Fruit fly (Drosophila melanogaster) whole organism, embryonic: ENCODE results near the gene CG10660.

ENCODE experiments used
- Atf3 ChIP-seq: fragments of 200-800 bp; sonication (Bioruptor generic); optimal IDR thresholded peaks from 3 replicates; lab custom pipeline; 2016; ENCODE audit warnings: missing biosample characterization, missing genetic modification characterization
- CG12942 ChIP-seq: fragments of 200-800 bp; sonication (Bioruptor generic); optimal IDR thresholded peaks from 3 replicates; lab custom pipeline; 2016; ENCODE audit warnings: missing biosample characterization, missing genetic modification characterization
- CG14050 ChIP-seq: fragments of 200-800 bp; sonication (Bioruptor generic); IDR thresholded peaks from 3 replicates; pipeline ENCODE4 v1.3.6; 2022; ENCODE audit warnings: missing biosample characterization, missing genetic modification characterization
- CG15011 ChIP-seq: fragments of 200-800 bp; sonication (Bioruptor generic); optimal IDR thresholded peaks from 3 replicates; lab custom pipeline; 2018; ENCODE audit warnings: missing biosample characterization, mild to moderate bottlenecking, missing genetic modification characterization
- CG15269 ChIP-seq: fragments of 200-800 bp; sonication (Bioruptor generic); optimal IDR thresholded peaks from 2 replicates; lab custom pipeline; 2018; ENCODE audit warnings: missing biosample characterization, mild to moderate bottlenecking, missing genetic modification characterization, moderate library complexity
- CG1529 ChIP-seq: fragments of 200-800 bp; sonication (Bioruptor generic); optimal IDR thresholded peaks from 3 replicates; lab custom pipeline; 2018; ENCODE audit warnings: missing biosample characterization, missing genetic modification characterization
- CG17829 ChIP-seq: fragments of 200-800 bp; optimal IDR thresholded peaks from 2 replicates; lab custom pipeline; 2019; ENCODE audit warnings: missing biosample characterization, mild to moderate bottlenecking, missing genetic modification characterization, moderate library complexity
- CG18599 ChIP-seq: fragments of 200-800 bp; sonication (Bioruptor generic); optimal IDR thresholded peaks from 3 replicates; lab custom pipeline; 2017; ENCODE audit warnings: missing biosample characterization, missing genetic modification characterization, mild to moderate bottlenecking, moderate library complexity, missing genetic modification reagents
- CG30403 ChIP-seq: fragments of 200-800 bp; sonication (Bioruptor generic); optimal IDR thresholded peaks from 3 replicates; lab custom pipeline; 2016; ENCODE audit warnings: missing biosample characterization, missing genetic modification characterization
- CG3163 ChIP-seq: fragments of 200-800 bp; sonication (Bioruptor generic); optimal IDR thresholded peaks from 3 replicates; lab custom pipeline; 2016; ENCODE audit warnings: missing biosample characterization, missing genetic modification characterization
- CG34376 ChIP-seq: fragments of 200-800 bp; sonication (Bioruptor generic); optimal IDR thresholded peaks from 2 replicates; lab custom pipeline; 2018; ENCODE audit warnings: missing biosample characterization, mild to moderate bottlenecking, missing genetic modification characterization
- CG3995 ChIP-seq: fragments of 200-800 bp; sonication (Bioruptor generic); optimal IDR thresholded peaks from 3 replicates; lab custom pipeline; 2016; ENCODE audit warnings: missing biosample characterization, missing genetic modification characterization
- CG6654 ChIP-seq: fragments of 200-800 bp; sonication (Bioruptor generic); optimal IDR thresholded peaks from 2 replicates; lab custom pipeline; 2017; ENCODE audit warnings: missing biosample characterization, mild to moderate bottlenecking, missing genetic modification characterization
- CG7357 ChIP-seq: fragments of 200-800 bp; sonication (Bioruptor generic); IDR thresholded peaks from 3 replicates; pipeline ENCODE4 v1.3.6; 2022; ENCODE audit warnings: missing biosample characterization, missing genetic modification characterization
- CG7745 ChIP-seq: fragments of 200-800 bp; sonication (Bioruptor generic); optimal IDR thresholded peaks from 2 replicates; lab custom pipeline; 2018; ENCODE audit warnings: missing biosample characterization, mild to moderate bottlenecking, missing genetic modification characterization, moderate library complexity
- CG7963 ChIP-seq: fragments of 200-800 bp; sonication (Bioruptor generic); IDR thresholded peaks from 3 replicates; pipeline ENCODE4 v1.3.6; 2022; ENCODE audit warnings: missing biosample characterization, missing genetic modification characterization; ENCODE audit not compliant: partially characterized antibody
- CG7987 ChIP-seq: fragments of 200-800 bp; sonication (Bioruptor generic); optimal IDR thresholded peaks from 2 replicates; lab custom pipeline; 2018; ENCODE audit warnings: missing biosample characterization, mild to moderate bottlenecking, missing genetic modification characterization, moderate library complexity
- CG8388 ChIP-seq: fragments of 200-800 bp; sonication (Bioruptor generic); optimal IDR thresholded peaks from 2 replicates; lab custom pipeline; 2019; ENCODE audit warnings: missing biosample characterization, mild to moderate bottlenecking, missing genetic modification characterization, moderate library complexity
- CG9876 ChIP-seq: fragments of 200-800 bp; sonication (Bioruptor generic); optimal IDR thresholded peaks from 2 replicates; lab custom pipeline; 2016; ENCODE audit warnings: missing biosample characterization, missing genetic modification characterization
- CoRest ChIP-seq: fragments of 200-800 bp; sonication (Bioruptor generic); optimal IDR thresholded peaks from 3 replicates; lab custom pipeline; 2018; ENCODE audit warnings: missing biosample characterization, mild to moderate bottlenecking, missing genetic modification characterization, moderate library complexity
- Dip3 ChIP-seq: fragments of 200-800 bp; sonication (Bioruptor generic); optimal IDR thresholded peaks from 3 replicates; lab custom pipeline; 2016; ENCODE audit warnings: missing biosample characterization, missing genetic modification characterization
- Doc3 ChIP-seq: fragments of 200-800 bp; sonication (Bioruptor generic); IDR thresholded peaks from 3 replicates; pipeline ENCODE4 v1.3.6; 2022; ENCODE audit warnings: missing biosample characterization, missing genetic modification characterization; ENCODE audit not compliant: partially characterized antibody
- Ets65A ChIP-seq: fragments of 200-800 bp; sonication (Bioruptor generic); peaks from one replicate; lab custom pipeline; 2016; ENCODE audit warnings: missing biosample characterization, missing genetic modification characterization
- Lhr ChIP-seq: fragments of 200-800 bp; sonication (Bioruptor generic); optimal IDR thresholded peaks from 3 replicates; lab custom pipeline; 2017; ENCODE audit warnings: mild to moderate bottlenecking, missing biosample characterization, missing genetic modification reagents, missing genetic modification characterization
- Opbp ChIP-seq: fragments of 200-800 bp; sonication (Bioruptor generic); IDR thresholded peaks from 3 replicates; pipeline ENCODE4 v1.3.6; 2022; ENCODE audit warnings: missing biosample characterization, missing genetic modification characterization; ENCODE audit not compliant: partially characterized antibody
- Sin3A ChIP-seq: fragments of >200 bp; optimal IDR thresholded peaks from 2 replicates; lab custom pipeline; 2018
- YL-1 ChIP-seq: fragments of 200-800 bp; sonication (Bioruptor generic); optimal IDR thresholded peaks from 3 replicates; lab custom pipeline; 2017; ENCODE audit warnings: missing biosample characterization, mild to moderate bottlenecking, missing genetic modification characterization
- al ChIP-seq: fragments of 200-800 bp; sonication (Bioruptor generic); IDR thresholded peaks from 2 replicates; pipeline ENCODE4 v1.3.6; 2022; ENCODE audit warnings: missing biosample characterization, missing genetic modification characterization
- ase ChIP-seq: fragments of 200-800 bp; sonication (Bioruptor generic); IDR thresholded peaks from 3 replicates; pipeline ENCODE4 v1.3.6; 2022; ENCODE audit warnings: missing biosample characterization, missing genetic modification characterization
- bbx ChIP-seq: fragments of 200-800 bp; sonication (Bioruptor generic); IDR thresholded peaks from 2 replicates; pipeline ENCODE4 v1.3.6; 2022; ENCODE audit warnings: missing biosample characterization, missing genetic modification characterization; ENCODE audit not compliant: partially characterized antibody
- bcd ChIP-seq: fragments of 200-800 bp; sonication (Bioruptor generic); optimal IDR thresholded peaks from 2 replicates; lab custom pipeline; 2017; ENCODE audit warnings: missing biosample characterization, mild to moderate bottlenecking, missing genetic modification characterization
- br ChIP-seq: fragments of >200 bp; optimal IDR thresholded peaks from 2 replicates; lab custom pipeline; 2017
- corto ChIP-seq: fragments of 200-800 bp; sonication (Bioruptor generic); optimal IDR thresholded peaks from 2 replicates; lab custom pipeline; 2016; ENCODE audit warnings: missing biosample characterization, mild to moderate bottlenecking, missing genetic modification characterization, moderate library complexity
- ewg ChIP-seq: fragments of 200-800 bp; sonication (Bioruptor generic); optimal IDR thresholded peaks from 3 replicates; lab custom pipeline; 2017; ENCODE audit warnings: mild to moderate bottlenecking, missing biosample characterization, missing genetic modification reagents, missing genetic modification characterization
- eyg ChIP-seq: fragments of 200-800 bp; sonication (Bioruptor generic); optimal IDR thresholded peaks from 3 replicates; lab custom pipeline; 2016; ENCODE audit warnings: missing biosample characterization, missing genetic modification characterization
- fd64A ChIP-seq: fragments of 200-800 bp; sonication (Bioruptor generic); optimal IDR thresholded peaks from 3 replicates; lab custom pipeline; 2018; ENCODE audit warnings: missing biosample characterization, mild to moderate bottlenecking, missing genetic modification characterization
- gfzf ChIP-seq: fragments of 200-800 bp; sonication (Bioruptor generic); optimal IDR thresholded peaks from 2 replicates; lab custom pipeline; 2016; ENCODE audit warnings: missing biosample characterization, mild to moderate bottlenecking, missing genetic modification characterization, moderate library complexity
- insv ChIP-seq, 2 experiments: fragments of 200-800 bp; sonication (Bioruptor generic); optimal IDR thresholded peaks; 3 replicates each; lab custom pipeline; 2016 to 2018; ENCODE audit warnings: missing biosample characterization in 2 of 2, missing genetic modification characterization in 2 of 2
- knrl ChIP-seq: fragments of 200-800 bp; sonication (Bioruptor generic); IDR thresholded peaks from 3 replicates; pipeline ENCODE4 v1.3.6; 2022; ENCODE audit warnings: missing biosample characterization, missing genetic modification characterization; ENCODE audit not compliant: partially characterized antibody
- mld ChIP-seq: fragments of 200-800 bp; sonication (Bioruptor generic); IDR thresholded peaks from 3 replicates; pipeline ENCODE4 v1.3.6; 2022; ENCODE audit warnings: missing biosample characterization, missing genetic modification characterization; ENCODE audit not compliant: partially characterized antibody
- nerfin-1 ChIP-seq: fragments of 200-800 bp; sonication (Bioruptor generic); optimal IDR thresholded peaks from 3 replicates; lab custom pipeline; 2019; ENCODE audit warnings: missing biosample characterization, mild to moderate bottlenecking, missing genetic modification characterization, moderate library complexity
- nmo ChIP-seq: fragments of 200-800 bp; sonication (Bioruptor generic); optimal IDR thresholded peaks from 2 replicates; lab custom pipeline; 2018; ENCODE audit warnings: missing biosample characterization, mild to moderate bottlenecking, missing genetic modification characterization, moderate library complexity
- otp ChIP-seq: fragments of 200-800 bp; sonication (Bioruptor generic); IDR thresholded peaks from 3 replicates; pipeline ENCODE4, ENCODE4 v1.3.6; 2022; ENCODE audit warnings: missing biosample characterization, missing genetic modification characterization
- p53 ChIP-seq: fragments of 200-800 bp; sonication (Bioruptor generic); optimal IDR thresholded peaks from 2 replicates; lab custom pipeline; 2016; ENCODE audit warnings: missing biosample characterization, missing genetic modification characterization
- pfk ChIP-seq: fragments of 200-800 bp; sonication (Bioruptor generic); optimal IDR thresholded peaks from 2 replicates; lab custom pipeline; 2018; ENCODE audit warnings: missing biosample characterization, mild to moderate bottlenecking, missing genetic modification characterization, moderate library complexity
- pho ChIP-seq: fragments of 200-800 bp; sonication (Bioruptor generic); optimal IDR thresholded peaks from 2 replicates; lab custom pipeline; 2016; ENCODE audit warnings: missing biosample characterization, missing genetic modification characterization
- pita ChIP-seq: fragments of 200-800 bp; sonication (Bioruptor generic); optimal IDR thresholded peaks from 2 replicates; lab custom pipeline; 2017; ENCODE audit warnings: missing biosample characterization, mild to moderate bottlenecking, missing genetic modification characterization
- scrt ChIP-seq: fragments of 200-800 bp; sonication (Bioruptor generic); optimal IDR thresholded peaks from 2 replicates; lab custom pipeline; 2018; ENCODE audit warnings: missing biosample characterization, mild to moderate bottlenecking, missing genetic modification characterization, moderate library complexity
- sna ChIP-seq: fragments of 200-800 bp; sonication (Bioruptor generic); IDR thresholded peaks from 2 replicates; pipeline ENCODE4 v1.3.6; 2022; ENCODE audit warnings: missing biosample characterization, missing genetic modification characterization; ENCODE audit not compliant: partially characterized antibody
- vnd ChIP-seq: fragments of 200-800 bp; sonication (Bioruptor generic); IDR thresholded peaks from 3 replicates; pipeline ENCODE4 v1.3.6; 2022; ENCODE audit warnings: missing biosample characterization, missing genetic modification characterization; ENCODE audit not compliant: partially characterized antibody

Gene CG10660

DNA sequence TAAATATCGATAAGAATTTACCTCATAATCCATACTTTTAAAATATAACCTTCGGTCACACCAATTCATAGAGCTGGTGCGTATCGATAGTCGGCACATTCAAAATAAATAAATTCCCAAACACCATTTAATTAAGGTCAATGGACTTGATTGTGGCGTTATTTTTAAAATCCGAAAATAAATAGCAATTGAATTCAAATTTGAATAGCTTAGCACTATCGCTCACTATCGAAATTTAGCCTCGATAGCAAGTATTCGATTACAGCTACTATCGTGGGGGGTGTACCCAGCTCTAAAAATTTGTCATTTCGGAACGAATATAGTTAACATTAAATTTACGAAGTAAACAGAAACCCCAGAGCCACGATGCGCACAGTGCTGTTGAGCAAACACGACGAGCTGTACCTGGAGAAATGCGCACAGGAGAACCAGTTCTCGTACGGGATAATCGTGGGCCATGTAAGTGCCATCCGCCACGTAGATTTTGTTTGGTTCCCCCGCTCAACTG is 19.0 kb downstream of the CG10660 start, which contains the start of gene CG10616 (continued):
- TF ChIP-seq br (lab: Kevin White, UChicago) (no peak), pho (GFP tag; lab: Kevin White, UChicago) (no peak), Dip3 (GFP tag; lab: Kevin White, UChicago) (no peak), Sin3A (lab: Kevin White, UChicago) (peak; percentile 30), CG15269 (tag; lab: Kevin White, UChicago) (no peak), gfzf (peak; percentile 66), CG17829 (tag; lab: Kevin White, UChicago) (peak; percentile 17), al (no peak), p53 (no peak), otp (GFP tag; lab: Robert Waterston, UW) (no peak), CG3995 (GFP tag; lab: Kevin White, UChicago) (peak; percentile 35), Ets65A (GFP tag; lab: Kevin White, UChicago) (peak; percentile 35), insv (GFP tag; optimal IDR thresholded peaks at IDR 0.05; lab: Kevin White, UChicago) (peak in 1 of 2 experiments; percentile 15), mld (GFP tag; lab: Robert Waterston, UW) (peak; percentile 79; the same call in 2 of the 3 replicates), CG30403 (GFP tag; lab: Kevin White, UChicago) (no peak), YL-1 (GFP tag; lab: Kevin White, UChicago) (peak; percentile 47), CG18599 (GFP tag; lab: Kevin White, UChicago) (no peak), CG7963 (GFP tag; lab: Robert Waterston, UW) (peak; percentile 86), ewg (GFP tag; lab: Kevin White, UChicago) (no peak), CG6654 (GFP tag; lab: Kevin White, UChicago) (no peak), CG12942 (GFP tag; lab: Kevin White, UChicago) (no peak), CG7745 (tag; lab: Kevin White, UChicago) (no peak), CG1529 (GFP tag; lab: Kevin White, UChicago) (no peak), CG8388 (GFP tag; lab: Kevin White, UChicago) (no peak), vnd (GFP tag; lab: Robert Waterston, UW) (peak; percentile 95), CoRest (tag; lab: Kevin White, UChicago) (peak; percentile 34), bbx (peak; percentile 83; the same call in 1 of the 2 replicates), pita (GFP tag; lab: Kevin White, UChicago) (no peak), pfk (GFP tag; lab: Kevin White, UChicago) (no peak), corto (no peak), fd64A (GFP tag; lab: Kevin White, UChicago) (no peak), CG7987 (no peak), Doc3 (GFP tag; lab: Robert Waterston, UW) (peak; percentile 97), knrl (GFP tag; lab: Robert Waterston, UW) (peak; percentile 94), bcd (GFP tag; lab: Kevin White, UChicago) (no peak), CG15011 (GFP tag; lab: Kevin White, UChicago) (no peak), Opbp (GFP tag; lab: Robert Waterston, UW) (peak; percentile 83), CG9876 (no peak), scrt (GFP tag; lab: Kevin White, UChicago) (no peak), CG14050 (GFP tag; lab: Robert Waterston, UW) (no peak), CG34376 (GFP tag; lab: Kevin White, UChicago) (no peak), sna (peak; percentile 98), ase (GFP tag; lab: Robert Waterston, UW) (no peak), nmo (no peak), Atf3 (GFP tag; lab: Kevin White, UChicago) (no peak), CG3163 (GFP tag; lab: Kevin White, UChicago) (no peak), eyg (no peak), Lhr (GFP tag; lab: Kevin White, UChicago) (no peak), CG7357 (GFP tag; lab: Robert Waterston, UW) (0 out of 3 replicates have a peak, but pooled peaks have one; percentile 10), nerfin-1 (tag; lab: Kevin White, UChicago) (no peak)
